Fruit fly (Drosophila melanogaster): ENCODE data around the gene CG15293.

CG15293 gene

DNA sequence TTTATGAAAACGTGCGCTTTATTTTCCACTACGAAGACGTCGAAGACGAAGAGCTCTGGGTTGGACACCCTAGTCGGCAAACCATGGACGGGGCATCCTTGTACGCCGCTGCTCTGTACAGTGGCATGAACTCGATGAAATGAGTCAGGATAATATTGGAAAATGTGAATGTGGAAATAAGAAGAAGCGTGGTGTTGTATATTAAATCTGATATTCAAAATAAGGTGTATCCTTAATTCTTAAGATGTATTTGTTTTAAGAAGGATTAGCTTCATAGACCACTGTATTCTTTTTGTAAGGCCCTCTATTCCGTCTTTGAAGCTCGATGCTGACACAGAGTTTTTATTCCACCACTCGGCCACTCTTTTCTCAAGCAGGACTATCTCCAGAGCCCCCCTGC is 32.0 kb upstream of the CG15293 start (continued):
- TF ChIP-seq esn (GFP tag; optimal IDR thresholded peaks at IDR 0.05) (no peak), Eip78C (GFP tag) (peak; percentile 77), Hr38 (GFP tag; optimal IDR thresholded peaks at IDR 0.05) (no peak), Gug (GFP tag; IDR thresholded peaks at IDR 0.05) (no peak), Smox (GFP tag; optimal IDR thresholded peaks at IDR 0.05) (peak; percentile 19), CG6276 (GFP tag; optimal IDR thresholded peaks at IDR 0.05) (no peak), CG16779 (tag; optimal IDR thresholded peaks at IDR 0.05) (no peak), CG3032 (tag; optimal IDR thresholded peaks at IDR 0.05) (peak; percentile 23)

- TF ChIP-seq eg (GFP tag; IDR thresholded peaks at IDR 0.05): no peak
- no peak for TF ChIP-seq CG3919 (GFP tag; optimal IDR thresholded peaks at IDR 0.05)
- no peak for TF ChIP-seq Sox15 (GFP tag; optimal IDR thresholded peaks at IDR 0.05)
- no peak for TF ChIP-seq CG6854 (GFP tag; optimal IDR thresholded peaks at IDR 0.05)
- no peak for TF ChIP-seq CG6276 (GFP tag; optimal IDR thresholded peaks at IDR 0.05)
- TF ChIP-seq Sox102F (GFP tag; optimal IDR thresholded peaks at IDR 0.05): no peak
- no peak for TF ChIP-seq net (GFP tag; optimal IDR thresholded peaks at IDR 0.05)
- no peak for TF ChIP-seq Hr38 (GFP tag; optimal IDR thresholded peaks at IDR 0.05)
- no peak for TF ChIP-seq pdm3 (GFP tag; optimal IDR thresholded peaks at IDR 0.05)
- TF ChIP-seq CG31627 (GFP tag; optimal IDR thresholded peaks at IDR 0.05): no peak
- TF ChIP-seq vri (GFP tag; optimal IDR thresholded peaks at IDR 0.05): no peak
- TF ChIP-seq CG11762 (GFP tag; optimal IDR thresholded peaks at IDR 0.05; ENCODE audit: insufficient read depth): no peak
- TF ChIP-seq ss (GFP tag; optimal IDR thresholded peaks at IDR 0.05): no peak
- TF ChIP-seq Lpt (GFP tag; optimal IDR thresholded peaks at IDR 0.05): no peak
These were observed 26.9 kb upstream of the CG15293 start for dm6 chr2L:14136197-14136596.

DNA sequence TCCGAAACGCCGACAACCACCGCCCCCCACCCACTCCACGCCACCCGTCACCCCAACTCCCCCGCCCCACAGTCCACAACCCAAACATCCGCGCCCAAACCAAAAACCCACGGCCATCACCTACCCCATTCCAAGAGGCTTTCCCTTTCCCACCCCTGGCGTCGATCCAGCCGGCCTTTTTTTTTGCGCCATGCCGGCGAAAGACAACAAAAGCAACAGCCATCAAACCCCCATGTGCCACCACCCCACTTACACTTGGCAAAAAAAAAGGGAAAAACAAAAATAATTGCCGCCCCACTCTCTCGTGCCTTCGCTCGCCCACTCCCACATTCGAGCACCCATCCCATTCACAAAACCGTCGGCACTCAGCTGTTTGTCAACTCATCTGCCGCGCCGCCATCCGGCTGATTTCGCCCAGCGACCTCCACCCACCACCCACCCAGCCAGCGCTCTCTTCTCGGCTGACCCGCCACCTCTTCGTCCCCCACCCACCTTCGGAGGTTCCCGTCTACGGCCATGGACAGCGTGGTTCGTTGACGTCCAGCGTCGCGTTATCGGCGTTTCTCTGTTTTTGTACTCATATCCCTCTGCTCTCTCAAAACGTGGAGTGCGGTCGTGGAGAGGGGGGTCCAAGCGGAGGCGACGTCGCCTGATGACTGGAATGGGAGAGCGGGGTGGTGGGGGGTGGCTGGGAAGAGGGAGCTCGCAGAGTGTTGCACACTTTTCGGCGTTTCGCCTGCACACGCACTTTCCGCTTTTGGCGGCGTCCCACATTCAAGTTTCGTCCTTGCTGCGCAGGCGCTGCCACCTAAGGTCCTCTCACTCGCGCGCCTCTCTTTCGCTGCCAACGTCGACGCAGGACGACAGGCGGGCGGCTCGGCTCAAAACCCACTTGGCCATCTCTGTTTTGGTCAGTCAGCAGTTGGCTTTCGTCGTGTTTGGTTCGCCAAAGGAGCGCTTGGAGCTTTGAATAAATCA is 24.6 kb upstream of the CG15293 start:
- no peak for TF ChIP-seq CG10669 (GFP tag; optimal IDR thresholded peaks at IDR 0.05)
- no peak for TF ChIP-seq CG6854 (GFP tag; optimal IDR thresholded peaks at IDR 0.05)
- peak; percentile 25 for TF ChIP-seq CG6808 (GFP tag; optimal IDR thresholded peaks at IDR 0.05)
- TF ChIP-seq CG8119 (GFP tag; IDR thresholded peaks at IDR 0.05): 0 out of 3 replicates have a peak, but pooled peaks have one; percentile 21
- TF ChIP-seq CG8632 (GFP tag; optimal IDR thresholded peaks at IDR 0.05): no peak
- no peak for TF ChIP-seq acj6 (GFP tag; optimal IDR thresholded peaks at IDR 0.05)
- peak; percentile 4 to 17 for TF ChIP-seq ss (GFP tag; optimal IDR thresholded peaks at IDR 0.05)
- no peak for TF ChIP-seq fd85E (GFP tag; optimal IDR thresholded peaks at IDR 0.05)
- TF ChIP-seq Smox (GFP tag; optimal IDR thresholded peaks at IDR 0.05): no peak
- TF ChIP-seq CG7368 (GFP tag; optimal IDR thresholded peaks at IDR 0.05): peak; percentile 1
- peak; percentile 8 for TF ChIP-seq CG9139 (GFP tag; optimal IDR thresholded peaks at IDR 0.05)
- no peak for TF ChIP-seq Sox14 (GFP tag; optimal IDR thresholded peaks at IDR 0.05)
- TF ChIP-seq spab (GFP tag; optimal IDR thresholded peaks at IDR 0.05): peak; percentile 25
- peak; percentile 33; the same call in 1 of the 3 replicates for TF ChIP-seq eg (GFP tag; IDR thresholded peaks at IDR 0.05)
- TF ChIP-seq CG15336 (GFP tag; IDR thresholded peaks at IDR 0.05): peak; percentile 20; the same call in 1 of the 2 replicates
- TF ChIP-seq Hr4 (GFP tag; optimal IDR thresholded peaks at IDR 0.05): no peak
- TF ChIP-seq CG3032 (tag; optimal IDR thresholded peaks at IDR 0.05): peak; percentile 8
- TF ChIP-seq OdsH (GFP tag; optimal IDR thresholded peaks at IDR 0.05): no peak
- TF ChIP-seq svp (GFP tag): peak; percentile 96
- no peak for TF ChIP-seq CG11294 (GFP tag; IDR thresholded peaks at IDR 0.05)
- no peak for TF ChIP-seq CG6276 (GFP tag; optimal IDR thresholded peaks at IDR 0.05)
- 0 out of 3 replicates have a peak, but pooled peaks have one; percentile 35 for TF ChIP-seq CG6163 (GFP tag; IDR thresholded peaks at IDR 0.05)
- no peak for TF ChIP-seq Hr39 (GFP tag; optimal IDR thresholded peaks at IDR 0.05)
